Fruit fly (Drosophila melanogaster) whole organism, prepupa: ENCODE results near the gene CG2082.
A peak's percentile ranks its signal among the peaks of the same experiment; 100 is the strongest.

Experiments used
- CG10669 ChIP-seq: fragments of 200-800 bp; sonication (Bioruptor generic); optimal IDR thresholded peaks from 3 replicates; lab custom pipeline; 2018; ENCODE audit warnings: missing biosample characterization, mild to moderate bottlenecking, missing genetic modification characterization, moderate library complexity
- CG1621 ChIP-seq: fragments of 200-800 bp; sonication (Bioruptor generic); optimal IDR thresholded peaks from 3 replicates; lab custom pipeline; 2018; ENCODE audit warnings: missing biosample characterization, mild to moderate bottlenecking, missing genetic modification characterization
- CG3032 ChIP-seq: fragments of 200-800 bp; optimal IDR thresholded peaks from 2 replicates; lab custom pipeline; 2019; ENCODE audit warnings: missing biosample characterization, mild to moderate bottlenecking, missing genetic modification characterization, moderate library complexity
- CG32006 ChIP-seq: fragments of 200-800 bp; sonication (Bioruptor generic); optimal IDR thresholded peaks from 3 replicates; lab custom pipeline; 2017; ENCODE audit warnings: missing biosample characterization, mild to moderate bottlenecking, missing genetic modification characterization
- CG3919 ChIP-seq: fragments of 200-800 bp; sonication (Bioruptor generic); optimal IDR thresholded peaks from 3 replicates; lab custom pipeline; 2016; ENCODE audit warnings: missing biosample characterization, missing genetic modification characterization
- CG6854 ChIP-seq: fragments of 200-800 bp; sonication (Bioruptor generic); optimal IDR thresholded peaks from 2 replicates; lab custom pipeline; 2017; ENCODE audit warnings: missing biosample characterization, mild to moderate bottlenecking, missing genetic modification characterization
- CG7368 ChIP-seq: fragments of 200-800 bp; sonication (Bioruptor generic); optimal IDR thresholded peaks from 3 replicates; lab custom pipeline; 2016; ENCODE audit warnings: missing biosample characterization, missing genetic modification characterization
- CG8319 ChIP-seq: fragments of 200-800 bp; sonication (Bioruptor generic); optimal IDR thresholded peaks from 3 replicates; lab custom pipeline; 2016; ENCODE audit warnings: missing biosample characterization, missing genetic modification characterization
- Eip78C ChIP-seq: fragments of 200-800 bp; sonication (Bioruptor generic); peaks from one replicate; lab custom pipeline; 2016; ENCODE audit warnings: missing biosample characterization, missing genetic modification characterization
- Hr4 ChIP-seq: fragments of 200-800 bp; sonication (Bioruptor generic); optimal IDR thresholded peaks from 3 replicates; lab custom pipeline; 2016; ENCODE audit warnings: missing biosample characterization, missing genetic modification characterization
- fkh ChIP-seq: fragments of 200-800 bp; sonication (Bioruptor generic); optimal IDR thresholded peaks from 3 replicates; lab custom pipeline; 2017; ENCODE audit warnings: missing biosample characterization, mild to moderate bottlenecking, missing genetic modification characterization, moderate library complexity

DNA sequence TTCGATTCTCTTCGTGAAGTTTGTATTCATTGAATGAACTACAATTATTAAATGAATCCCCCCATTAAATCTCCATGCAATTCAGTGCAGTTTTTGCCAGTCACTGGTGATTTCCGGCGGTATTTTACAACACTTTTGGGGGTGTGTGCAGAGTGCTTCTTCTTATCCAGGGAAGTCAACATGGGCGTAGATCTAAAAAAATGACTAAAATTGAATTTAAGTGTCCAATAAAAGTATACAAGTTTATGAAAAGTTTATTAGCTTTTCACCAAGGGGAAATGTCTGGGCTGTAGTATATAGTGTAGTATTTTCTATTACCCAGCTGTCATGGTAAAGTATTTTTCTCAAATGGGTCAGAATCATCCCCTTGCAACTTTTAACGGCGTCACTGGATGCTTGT lies 10.6 kb upstream of the CG2082 start, which contains the start of gene Hpf1:
- TF ChIP-seq Eip78C (GFP tag; lab: Kevin White, UChicago) (peak; percentile 100), CG3919 (GFP tag; lab: Kevin White, UChicago) (peak; percentile 99), CG6854 (peak; percentile 98), CG32006 (GFP tag; lab: Kevin White, UChicago) (peak; percentile 99), CG7368 (peak; percentile 99), Hr4 (peak; percentile 99), CG3032 (tag; lab: Kevin White, UChicago) (peak; percentile 99), fkh (GFP tag; lab: Kevin White, UChicago) (no peak), CG8319 (GFP tag; lab: Kevin White, UChicago) (peak; percentile 99), CG1621 (tag; lab: Kevin White, UChicago) (peak; percentile 99), CG10669 (GFP tag; lab: Kevin White, UChicago) (peak; percentile 99)
